Worm (Caenorhabditis elegans): ENCODE data around the gene col-164.

DNA sequence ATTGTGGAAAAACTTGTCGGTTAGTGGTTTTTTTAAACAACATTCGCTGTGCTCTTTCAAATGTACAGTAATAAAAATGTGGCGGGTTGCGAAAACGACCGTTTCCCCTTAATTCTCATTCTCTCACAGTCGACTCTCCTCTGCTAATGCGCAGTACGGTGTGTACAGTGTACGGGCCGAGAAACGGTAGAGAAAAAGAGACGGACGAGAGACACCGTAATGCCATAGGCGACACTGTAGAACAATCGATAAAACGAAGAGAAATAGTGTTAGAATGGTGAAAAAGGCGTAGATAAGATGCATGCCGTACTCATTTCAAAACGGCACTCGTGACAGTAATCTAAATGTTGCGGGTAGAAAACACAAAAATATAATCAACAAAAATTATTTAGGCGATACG is 2.8 kb upstream of the col-164 start:
- no peak for TF ChIP-seq him-1 (tag; optimal IDR thresholded peaks at IDR 0.05)
- no peak for TF ChIP-seq dao-5 (tag; optimal IDR thresholded peaks at IDR 0.05)

Data from whole organism, L4/young adult.